Fruit fly (Drosophila melanogaster): Measurements from ENCODE around the gene CG14072.

- TF ChIP-seq Dll (optimal IDR thresholded peaks at IDR 0.05) (no peak), psq (optimal IDR thresholded peaks at IDR 0.05) (no peak)
Measured at dm6 chr2L:10972224-10972623, 35.8 kb downstream of the CG14072 start, which contains the start of gene CG16743.

Measured in whole organism.